Worm (Caenorhabditis elegans) whole organism, L1 larva: ENCODE data around the gene his-17.

Experiments
- nhr-19 ChIP-seq: fragments of 200-800 bp; sonication (Bioruptor generic); conservative IDR thresholded peaks from 2 replicates; pipeline ENCODE4 v1.3.6; 2022; ENCODE audit warnings: missing genetic modification characterization, missing compliant biosample characterization
- unc-62 ChIP-seq: fragments of 150-350 bp; optimal IDR thresholded peaks from 2 replicates; lab custom pipeline; 2014; ENCODE audit warnings: missing biosample characterization, missing genetic modification reagents, missing genetic modification characterization
- ztf-4 ChIP-seq: fragments of 150-350 bp; optimal IDR thresholded peaks from 2 replicates; lab custom pipeline; 2014; ENCODE audit warnings: missing biosample characterization, missing genetic modification characterization

DNA sequence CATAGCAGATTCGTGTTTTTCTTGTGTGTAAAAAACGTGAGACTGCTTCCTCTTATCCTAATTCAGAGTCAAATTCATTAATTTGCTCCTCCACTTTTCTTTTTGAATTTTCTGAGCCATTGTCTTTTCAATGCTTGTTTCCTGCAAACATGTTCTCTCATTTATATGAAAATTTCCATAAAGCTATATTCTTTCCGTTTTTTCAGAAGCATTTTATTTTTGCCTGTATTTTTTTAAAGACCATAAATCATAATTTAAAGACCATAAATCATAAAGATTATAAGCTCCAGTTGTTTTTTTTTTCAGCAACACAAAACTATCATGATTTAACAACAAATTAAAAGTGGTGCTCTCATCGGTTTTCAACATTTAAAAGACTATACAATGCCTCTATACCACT, 9.1 kb upstream of the his-17 start, which contains the start of gene frpr-11:
- TF ChIP-seq unc-62 (no peak), nhr-19 (GFP tag; lab: Robert Waterston, UW) (no peak), ztf-4 (tag; lab: Kevin White, UChicago) (no peak)
